Fruit fly (Drosophila melanogaster) whole organism, embryonic: ENCODE data around the gene Hmr.
A peak's percentile ranks its signal among the peaks of the same experiment; 100 is the strongest.

Source experiments
- ATbp ChIP-seq: fragments of 200-800 bp; sonication (Bioruptor generic); optimal IDR thresholded peaks from 2 replicates; lab custom pipeline; 2017; ENCODE audit warnings: missing biosample characterization, mild to moderate bottlenecking, missing genetic modification characterization, missing genetic modification reagents
- Antp ChIP-seq: fragments of 200-800 bp; sonication (Bioruptor generic); optimal IDR thresholded peaks from 3 replicates; lab custom pipeline; 2016; ENCODE audit warnings: missing biosample characterization, missing genetic modification characterization
- Atf3 ChIP-seq: fragments of 200-800 bp; sonication (Bioruptor generic); optimal IDR thresholded peaks from 3 replicates; lab custom pipeline; 2016; ENCODE audit warnings: missing biosample characterization, missing genetic modification characterization
- Atf6 ChIP-seq: fragments of 200-800 bp; sonication (Bioruptor generic); IDR thresholded peaks from 2 replicates; pipeline ENCODE4 v1.3.6; 2022; ENCODE audit warnings: missing biosample characterization, missing genetic modification characterization
- Bdp1 ChIP-seq: fragments of 200-800 bp; sonication (Bioruptor generic); optimal IDR thresholded peaks from 3 replicates; lab custom pipeline; 2016; ENCODE audit warnings: missing biosample characterization, missing genetic modification characterization
- CG10267 ChIP-seq: fragments of 200-800 bp; sonication (Bioruptor generic); optimal IDR thresholded peaks from 2 replicates; lab custom pipeline; 2018; ENCODE audit warnings: missing biosample characterization, mild to moderate bottlenecking, missing genetic modification characterization, moderate library complexity
- CG11456 ChIP-seq: fragments of 200-800 bp; sonication (Bioruptor generic); IDR thresholded peaks from 3 replicates; pipeline ENCODE4 v1.3.6; 2022; ENCODE audit warnings: missing biosample characterization, missing genetic modification characterization
- CG11695 ChIP-seq: fragments of 200-800 bp; sonication (Bioruptor generic); IDR thresholded peaks from 3 replicates; pipeline ENCODE4 v1.3.6; 2022; ENCODE audit warnings: missing biosample characterization, missing genetic modification characterization
- CG12071 ChIP-seq: fragments of 200-800 bp; sonication (Bioruptor generic); optimal IDR thresholded peaks from 3 replicates; lab custom pipeline; 2018; ENCODE audit warnings: missing biosample characterization, mild to moderate bottlenecking, missing genetic modification characterization
- CG14667 ChIP-seq: fragments of 200-800 bp; sonication (Bioruptor generic); IDR thresholded peaks from 2 replicates; pipeline ENCODE4 v1.3.6; 2022; ENCODE audit warnings: missing biosample characterization, missing genetic modification characterization
- CG17328 ChIP-seq: fragments of 200-800 bp; sonication (Bioruptor generic); IDR thresholded peaks from 2 replicates; pipeline ENCODE4 v1.3.6; 2022; ENCODE audit warnings: missing biosample characterization, missing genetic modification characterization
- CG18619 ChIP-seq: fragments of 200-800 bp; sonication (Bioruptor generic); optimal IDR thresholded peaks from 3 replicates; lab custom pipeline; 2017; ENCODE audit warnings: missing biosample characterization, mild to moderate bottlenecking, missing genetic modification characterization
- CG2889 ChIP-seq: fragments of 200-800 bp; sonication (Bioruptor generic); IDR thresholded peaks from 3 replicates; pipeline ENCODE4 v1.3.6; 2022; ENCODE audit warnings: missing biosample characterization, missing genetic modification characterization
- CG3281 ChIP-seq: fragments of 200-800 bp; sonication (Bioruptor generic); optimal IDR thresholded peaks from 3 replicates; lab custom pipeline; 2017; ENCODE audit warnings: missing biosample characterization, mild to moderate bottlenecking, missing genetic modification characterization
- CG3726 ChIP-seq: fragments of 200-800 bp; sonication (Bioruptor generic); IDR thresholded peaks from 3 replicates; pipeline ENCODE4, ENCODE4 v1.3.6; 2022; ENCODE audit warnings: missing biosample characterization, missing genetic modification characterization
- CG6813 ChIP-seq: fragments of 200-800 bp; sonication (Bioruptor generic); optimal IDR thresholded peaks from 2 replicates; lab custom pipeline; 2017; ENCODE audit warnings: missing biosample characterization, missing genetic modification characterization, mild to moderate bottlenecking, moderate library complexity, missing genetic modification reagents
- CG7839 ChIP-seq: fragments of 200-800 bp; sonication (Bioruptor generic); optimal IDR thresholded peaks from 3 replicates; lab custom pipeline; 2018; ENCODE audit warnings: missing biosample characterization, mild to moderate bottlenecking, missing genetic modification characterization, moderate library complexity
- CkIIα-i1 ChIP-seq: fragments of 200-800 bp; sonication (Bioruptor generic); IDR thresholded peaks from 2 replicates; pipeline ENCODE4 v1.3.6; 2022; ENCODE audit warnings: missing biosample characterization, missing genetic modification characterization
- CoRest ChIP-seq: fragments of 200-800 bp; sonication (Bioruptor generic); optimal IDR thresholded peaks from 3 replicates; lab custom pipeline; 2018; ENCODE audit warnings: missing biosample characterization, mild to moderate bottlenecking, missing genetic modification characterization, moderate library complexity
- CrebB ChIP-seq: fragments of 200-800 bp; sonication (Bioruptor generic); optimal IDR thresholded peaks from 3 replicates; lab custom pipeline; 2018; ENCODE audit warnings: missing biosample characterization, mild to moderate bottlenecking, missing genetic modification characterization
- Dip3 ChIP-seq: fragments of 200-800 bp; sonication (Bioruptor generic); optimal IDR thresholded peaks from 3 replicates; lab custom pipeline; 2016; ENCODE audit warnings: missing biosample characterization, missing genetic modification characterization
- Hey ChIP-seq: fragments of 200-800 bp; sonication (Bioruptor generic); optimal IDR thresholded peaks from 3 replicates; lab custom pipeline; 2018; ENCODE audit warnings: missing biosample characterization, mild to moderate bottlenecking, missing genetic modification characterization
- Hsf ChIP-seq: fragments of 200-800 bp; sonication (Bioruptor generic); optimal IDR thresholded peaks from 3 replicates; lab custom pipeline; 2016; ENCODE audit warnings: missing biosample characterization, missing genetic modification characterization
- Max ChIP-seq: fragments of 200-800 bp; sonication (Bioruptor generic); optimal IDR thresholded peaks from 2 replicates; lab custom pipeline; 2016; ENCODE audit warnings: missing biosample characterization, mild to moderate bottlenecking, missing genetic modification characterization
- NK7.1 ChIP-seq: fragments of 200-800 bp; sonication (Bioruptor generic); optimal IDR thresholded peaks from 3 replicates; lab custom pipeline; 2016; ENCODE audit warnings: missing biosample characterization, missing genetic modification characterization
- Nf-YA ChIP-seq: fragments of 200-800 bp; sonication (Bioruptor generic); IDR thresholded peaks from 2 replicates; pipeline ENCODE4 v1.3.6; 2022; ENCODE audit warnings: missing biosample characterization, missing genetic modification characterization
- Oli ChIP-seq: fragments of 200-800 bp; sonication (Bioruptor generic); optimal IDR thresholded peaks from 2 replicates; lab custom pipeline; 2018; ENCODE audit warnings: missing biosample characterization, mild to moderate bottlenecking, missing genetic modification characterization, moderate library complexity
- Spps ChIP-seq: fragments of 200-800 bp; sonication (Bioruptor generic); optimal IDR thresholded peaks from 2 replicates; lab custom pipeline; 2018; ENCODE audit warnings: missing biosample characterization, mild to moderate bottlenecking, missing genetic modification characterization
- Sry-β ChIP-seq: fragments of 200-800 bp; sonication (Bioruptor generic); optimal IDR thresholded peaks from 2 replicates; lab custom pipeline; 2018; ENCODE audit warnings: missing biosample characterization, mild to moderate bottlenecking, missing genetic modification characterization, moderate library complexity
- amos ChIP-seq: fragments of 200-800 bp; sonication (Bioruptor generic); IDR thresholded peaks from 2 replicates; pipeline ENCODE4 v1.3.6; 2022; ENCODE audit warnings: missing biosample characterization, missing genetic modification characterization; ENCODE audit not compliant: partially characterized antibody
- ash1 ChIP-seq: fragments of 200-800 bp; sonication (Bioruptor generic); optimal IDR thresholded peaks from 2 replicates; lab custom pipeline; 2018; ENCODE audit warnings: missing biosample characterization, mild to moderate bottlenecking, missing genetic modification characterization
- cad ChIP-seq: fragments of >200 bp; optimal IDR thresholded peaks from 2 replicates; lab custom pipeline; 2017; ENCODE audit warnings: missing biosample characterization, missing genetic modification characterization
- dmrt11E ChIP-seq: fragments of 200-800 bp; sonication (Bioruptor generic); optimal IDR thresholded peaks from 3 replicates; lab custom pipeline; 2018; ENCODE audit warnings: missing biosample characterization, mild to moderate bottlenecking, missing genetic modification characterization, moderate library complexity
- eve ChIP-seq, 2 experiments: fragments of >200 bp; optimal IDR thresholded peaks; 2 replicates each; lab custom pipeline; 2017; ENCODE audit warnings: missing biosample characterization in 2 of 2, missing genetic modification characterization in 2 of 2
- ewg ChIP-seq: fragments of 200-800 bp; sonication (Bioruptor generic); optimal IDR thresholded peaks from 3 replicates; lab custom pipeline; 2017; ENCODE audit warnings: mild to moderate bottlenecking, missing biosample characterization, missing genetic modification reagents, missing genetic modification characterization
- gem ChIP-seq: fragments of 200-800 bp; sonication (Bioruptor generic); optimal IDR thresholded peaks from 2 replicates; lab custom pipeline; 2019; ENCODE audit warnings: missing biosample characterization, mild to moderate bottlenecking, missing genetic modification characterization, moderate library complexity
- gt ChIP-seq: fragments of 200-800 bp; sonication (Bioruptor generic); IDR thresholded peaks from 2 replicates; pipeline ENCODE4 v1.3.6; 2022; ENCODE audit warnings: missing biosample characterization, missing genetic modification characterization
- h ChIP-seq: fragments of >200 bp; optimal IDR thresholded peaks from 2 replicates; lab custom pipeline; 2017
- lilli ChIP-seq: fragments of 200-800 bp; sonication (Bioruptor generic); optimal IDR thresholded peaks from 3 replicates; lab custom pipeline; 2016; ENCODE audit warnings: missing biosample characterization, missing genetic modification characterization
- lmd ChIP-seq: fragments of 200-800 bp; sonication (Bioruptor generic); IDR thresholded peaks from 2 replicates; pipeline ENCODE4 v1.3.6; 2022; ENCODE audit warnings: missing biosample characterization, missing genetic modification characterization
- oc ChIP-seq: fragments of 200-800 bp; sonication (Bioruptor generic); optimal IDR thresholded peaks from 2 replicates; lab custom pipeline; 2018; ENCODE audit warnings: missing biosample characterization, mild to moderate bottlenecking, missing genetic modification characterization, moderate library complexity
- onecut ChIP-seq: fragments of 200-800 bp; sonication (Bioruptor generic); IDR thresholded peaks from 2 replicates; pipeline ENCODE4 v1.3.6; 2022; ENCODE audit warnings: missing biosample characterization, missing genetic modification characterization
- p53 ChIP-seq: fragments of 200-800 bp; sonication (Bioruptor generic); optimal IDR thresholded peaks from 2 replicates; lab custom pipeline; 2016; ENCODE audit warnings: missing biosample characterization, missing genetic modification characterization
- peb ChIP-seq: fragments of 200-800 bp; sonication (Bioruptor generic); IDR thresholded peaks from 2 replicates; pipeline ENCODE4 v1.3.6; 2022; ENCODE audit warnings: missing biosample characterization, missing genetic modification characterization
- prd ChIP-seq, 3 experiments: fragments of >200 bp in 2 of 3; fragments of 200-800 bp in 1 of 3; sonication (Bioruptor generic) in 1 of 3; optimal IDR thresholded peaks in 2 of 3; IDR thresholded peaks in 1 of 3; 2 replicates in 2 of 3; 3 replicates in 1 of 3; pipeline versions ENCODE4 v1.3.6 to Lab custom; 2017 to 2022; ENCODE audit warnings: missing biosample characterization in 1 of 3, missing genetic modification characterization in 1 of 3
- pros ChIP-seq: fragments of 200-800 bp; sonication (Bioruptor generic); optimal IDR thresholded peaks from 3 replicates; lab custom pipeline; 2019; ENCODE audit warnings: missing biosample characterization, mild to moderate bottlenecking, missing genetic modification characterization, moderate library complexity
- sc ChIP-seq, 3 experiments: fragments of >200 bp in 2 of 3; fragments of 200-800 bp in 1 of 3; sonication (Bioruptor generic) in 1 of 3; optimal IDR thresholded peaks; 2 replicates in 2 of 3; 3 replicates in 1 of 3; lab custom pipeline; 2017; ENCODE audit warnings: mild to moderate bottlenecking in 1 of 3, missing biosample characterization in 1 of 3, missing genetic modification characterization in 1 of 3, missing genetic modification reagents in 1 of 3
- sens-2 ChIP-seq: fragments of 200-800 bp; sonication (Bioruptor generic); IDR thresholded peaks from 2 replicates; pipeline ENCODE4 v1.3.6; 2022; ENCODE audit warnings: missing biosample characterization, missing genetic modification characterization
- slp2 ChIP-seq: fragments of 200-800 bp; sonication (Bioruptor generic); optimal IDR thresholded peaks from 2 replicates; lab custom pipeline; 2016; ENCODE audit warnings: missing biosample characterization, missing genetic modification characterization
- stc ChIP-seq: fragments of 200-800 bp; sonication (Bioruptor generic); IDR thresholded peaks from 2 replicates; pipeline ENCODE4 v1.3.6; 2022; ENCODE audit warnings: missing biosample characterization, missing genetic modification characterization

Hmr gene

dm6 chrX:10570142-10570756, 25.4 kb downstream of the Hmr start (continued):
- TF ChIP-seq sc (optimal IDR thresholded peaks at IDR 0.05; lab: Kevin White, UChicago) = no peak
- TF ChIP-seq sc (GFP tag; optimal IDR thresholded peaks at IDR 0.05; lab: Kevin White, UChicago) = peak; percentile 35
- peak; percentile 75 for TF ChIP-seq gem
- TF ChIP-seq Spps (tag; lab: Kevin White, UChicago) = no peak
- no peak for TF ChIP-seq p53 (GFP tag; lab: Kevin White, UChicago)
- peak; percentile 31 for TF ChIP-seq CoRest
- TF ChIP-seq peb = 0 out of 2 replicates have a peak, but pooled peaks have one; percentile 15
- no peak for TF ChIP-seq sens-2 (GFP tag; lab: Robert Waterston, UW)
- TF ChIP-seq onecut (GFP tag; lab: Robert Waterston, UW) = no peak
- no peak for TF ChIP-seq Hey (tag; lab: Kevin White, UChicago)
- peak; percentile 11 for TF ChIP-seq CG3281
- peak; percentile 64 for TF ChIP-seq ATbp (GFP tag; lab: Kevin White, UChicago)
- no peak for TF ChIP-seq CG3726 (GFP tag; lab: Robert Waterston, UW)
- peak; percentile 39 for TF ChIP-seq CG12071
- TF ChIP-seq dmrt11E (tag; lab: Kevin White, UChicago) = no peak
- TF ChIP-seq CG2889 (GFP tag; lab: Robert Waterston, UW) = no peak
- no peak for TF ChIP-seq Nf-YA (GFP tag; lab: Robert Waterston, UW)
- no peak for TF ChIP-seq CkIIα-i1 (GFP tag; lab: Robert Waterston, UW)
- TF ChIP-seq Atf3 (GFP tag; lab: Kevin White, UChicago) = peak; percentile 31
- TF ChIP-seq CG11456 (GFP tag; lab: Robert Waterston, UW) = no peak
- TF ChIP-seq Bdp1 = no peak
- no peak for TF ChIP-seq amos (GFP tag; lab: Robert Waterston, UW)
- 0 out of 3 replicates have a peak, but pooled peaks have one; percentile 13 for TF ChIP-seq CG11695
- TF ChIP-seq CG10267 (tag; lab: Kevin White, UChicago) = no peak
- peak; percentile 45 for TF ChIP-seq Antp
- no peak for TF ChIP-seq NK7.1 (GFP tag; lab: Kevin White, UChicago)
- TF ChIP-seq CG14667 (GFP tag; lab: Robert Waterston, UW) = no peak
- TF ChIP-seq stc (GFP tag; lab: Robert Waterston, UW) = peak; percentile 23; the same call in 1 of the 2 replicates
- TF ChIP-seq cad = no peak
- peak; percentile 62 for TF ChIP-seq lmd
- no peak for TF ChIP-seq CrebB (tag; lab: Kevin White, UChicago)
- TF ChIP-seq ewg (GFP tag; lab: Kevin White, UChicago) = peak; percentile 50
- 0 out of 2 replicates have a peak, but pooled peaks have one; percentile 47 for TF ChIP-seq Atf6 (GFP tag; lab: Robert Waterston, UW)
- peak; percentile 74 for TF ChIP-seq Oli
- TF ChIP-seq CG17328 (GFP tag; lab: Robert Waterston, UW) = 0 out of 2 replicates have a peak, but pooled peaks have one; percentile 23
- no peak for TF ChIP-seq Sry-β
- TF ChIP-seq ash1 (GFP tag; lab: Kevin White, UChicago) = no peak
- peak; percentile 43 for TF ChIP-seq CG18619 (GFP tag; lab: Kevin White, UChicago)
- peak; percentile 22 for TF ChIP-seq Max
- TF ChIP-seq oc (tag; lab: Kevin White, UChicago) = no peak
- TF ChIP-seq gt (GFP tag; lab: Robert Waterston, UW) = no peak
- TF ChIP-seq Hsf = peak; percentile 47
- TF ChIP-seq CG6813 (GFP tag; lab: Kevin White, UChicago) = peak; percentile 50
- no peak for TF ChIP-seq Dip3 (GFP tag; lab: Kevin White, UChicago)
- no peak for TF ChIP-seq eve (GFP tag; optimal IDR thresholded peaks at IDR 0.05; lab: Kevin White, UChicago)
- TF ChIP-seq h = no peak
- TF ChIP-seq pros (GFP tag; lab: Kevin White, UChicago) = no peak
- TF ChIP-seq CG7839 (tag; lab: Kevin White, UChicago) = peak; percentile 65
- no peak for TF ChIP-seq prd (optimal IDR thresholded peaks at IDR 0.05; lab: Kevin White, UChicago)
- TF ChIP-seq prd (GFP tag; IDR thresholded peaks at IDR 0.05; lab: Robert Waterston, UW) = peak; percentile 60; the same call in 1 of the 3 replicates
- peak; percentile 24 for TF ChIP-seq slp2 (GFP tag; lab: Kevin White, UChicago)
- peak; percentile 44 for TF ChIP-seq lilli (GFP tag; lab: Kevin White, UChicago)
